Worm (Caenorhabditis elegans) whole organism, midembryonic: ENCODE results near the gene F22H10.11.

Experiments
- flt-1 ChIP-seq: fragments of 200-800 bp; sonication (Bioruptor generic); IDR thresholded peaks from 2 replicates; pipeline ENCODE4 v1.3.6; 2022; ENCODE audit warnings: missing genetic modification characterization, missing compliant biosample characterization
- klf-2 ChIP-seq: fragments of 200-800 bp; sonication (Bioruptor generic); conservative IDR thresholded peaks from 2 replicates; pipeline ENCODE4 v1.3.6; 2022; ENCODE audit warnings: missing genetic modification reagents, missing genetic modification characterization, missing compliant biosample characterization
- med-1 ChIP-seq: sonication (generic microtip); optimal IDR thresholded peaks from 2 replicates; lab custom pipeline; 2017; ENCODE audit warnings: missing genetic modification characterization, mild to moderate bottlenecking, missing compliant biosample characterization, antibody characterized with exemption, missing genetic modification reagents; ENCODE audit not compliant: insufficient read depth
- tab-1 ChIP-seq: fragments of 200-800 bp; sonication (Bioruptor generic); IDR thresholded peaks from 2 replicates; pipeline ENCODE4 v1.3.6; 2022; ENCODE audit warnings: missing genetic modification characterization, missing compliant biosample characterization
- ztf-23 ChIP-seq: fragments of 200-800 bp; sonication (Bioruptor generic); IDR thresholded peaks from 2 replicates; pipeline ENCODE4 v1.3.6; 2022; ENCODE audit warnings: missing genetic modification reagents, missing genetic modification characterization, missing compliant biosample characterization
- ztf-29 ChIP-seq: fragments of 200-800 bp; sonication (Bioruptor generic); IDR thresholded peaks from 2 replicates; pipeline ENCODE4 v1.3.6; 2022; ENCODE audit warnings: missing genetic modification reagents, missing genetic modification characterization, missing compliant biosample characterization

DNA sequence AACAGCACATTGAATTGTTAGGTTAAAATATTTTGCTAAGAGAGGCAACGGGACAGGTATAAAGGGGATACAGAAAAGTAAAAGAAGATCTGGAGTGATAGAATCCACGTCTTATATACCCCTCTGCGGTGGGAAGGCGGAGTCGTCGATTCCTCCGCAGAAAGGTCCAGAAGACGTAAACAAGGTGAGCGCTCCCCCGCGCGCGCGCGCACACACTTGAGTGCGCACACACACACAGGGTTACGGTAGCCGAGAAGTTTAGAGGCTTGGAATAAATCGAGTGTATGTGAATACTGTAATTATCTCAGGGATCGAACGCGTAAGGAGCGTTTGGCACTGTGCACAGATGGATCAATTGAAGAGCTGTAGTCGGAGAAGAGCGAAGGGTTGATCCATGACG lies 468 bp downstream of the F22H10.11 start:
- TF ChIP-seq klf-2 (no peak), ztf-29 (GFP tag; lab: Robert Waterston, UW) (no peak), ztf-23 (GFP tag; lab: Robert Waterston, UW) (no peak), med-1 (GFP tag; lab: Kevin White, UChicago) (no peak), flt-1 (GFP tag; lab: Robert Waterston, UW) (no peak), tab-1 (GFP tag; lab: Robert Waterston, UW) (no peak)
